Worm (Caenorhabditis elegans) whole organism, L2 larva: ENCODE data around the gene fbxa-96.

ENCODE experiments used
- C34F6.9 ChIP-seq: fragments of 150-350 bp; optimal IDR thresholded peaks from 2 replicates; lab custom pipeline; 2014; ENCODE audit warnings: missing biosample characterization, missing genetic modification characterization
- F13H6.1 ChIP-seq: sonication (generic microtip); optimal IDR thresholded peaks from 2 replicates; lab custom pipeline; 2016; ENCODE audit warnings: missing genetic modification characterization, missing compliant biosample characterization
- R02D3.7 ChIP-seq: fragments of 150-350 bp; optimal IDR thresholded peaks from 2 replicates; lab custom pipeline; 2014; ENCODE audit warnings: missing biosample characterization, missing genetic modification characterization
- Y55F3AM.14 ChIP-seq: fragments of 200-800 bp; sonication (Bioruptor generic); optimal IDR thresholded peaks from 2 replicates; lab custom pipeline; 2018; ENCODE audit warnings: mild to moderate bottlenecking, missing genetic modification characterization, missing compliant biosample characterization
- ZK546.5 ChIP-seq: sonication (generic microtip); optimal IDR thresholded peaks from 2 replicates; lab custom pipeline; 2017; ENCODE audit warnings: missing biosample characterization, missing genetic modification characterization
- aly-2 ChIP-seq: fragments of 150-350 bp; optimal IDR thresholded peaks from 2 replicates; lab custom pipeline; 2014; ENCODE audit warnings: missing biosample characterization, missing genetic modification characterization
- ama-1 ChIP-seq: fragments of 150-350 bp; optimal IDR thresholded peaks from 2 replicates; lab custom pipeline; 2018; ENCODE audit warnings: inconsistent platforms
- blmp-1 ChIP-seq: sonication (generic microtip); optimal IDR thresholded peaks from 2 replicates; lab custom pipeline; 2017; ENCODE audit warnings: missing genetic modification characterization, mild to moderate bottlenecking, missing compliant biosample characterization, antibody characterized with exemption, moderate library complexity; ENCODE audit not compliant: insufficient read depth
- ceh-16 ChIP-seq: fragments of 150-350 bp; optimal IDR thresholded peaks from 2 replicates; lab custom pipeline; 2014; ENCODE audit warnings: missing biosample characterization, missing genetic modification characterization
- ceh-82 ChIP-seq: fragments of 150-350 bp; optimal IDR thresholded peaks from 2 replicates; lab custom pipeline; 2014; ENCODE audit warnings: missing biosample characterization, missing genetic modification characterization
- dmd-4 ChIP-seq: sonication (generic microtip); optimal IDR thresholded peaks from 2 replicates; lab custom pipeline; 2017; ENCODE audit warnings: missing biosample characterization, missing genetic modification characterization
- egl-27 ChIP-seq: sonication (generic microtip); optimal IDR thresholded peaks from 3 replicates; lab custom pipeline; 2017; ENCODE audit warnings: missing biosample characterization, missing genetic modification reagents, missing genetic modification characterization
- elt-1 ChIP-seq: fragments of 150-350 bp; optimal IDR thresholded peaks from 2 replicates; lab custom pipeline; 2014; ENCODE audit warnings: missing biosample characterization, missing genetic modification characterization
- elt-3 ChIP-seq: sonication (generic microtip); optimal IDR thresholded peaks from 2 replicates; lab custom pipeline; 2017; ENCODE audit warnings: missing biosample characterization, missing genetic modification characterization
- fos-1 ChIP-seq: fragments of 150-350 bp; optimal IDR thresholded peaks from 2 replicates; lab custom pipeline; 2014; ENCODE audit warnings: missing biosample characterization, missing genetic modification characterization
- gmeb-1 ChIP-seq: fragments of 150-350 bp; optimal IDR thresholded peaks from 2 replicates; lab custom pipeline; 2014; ENCODE audit warnings: missing biosample characterization, missing genetic modification characterization
- lin-11 ChIP-seq: fragments of 150-350 bp; sonication (generic microtip); optimal IDR thresholded peaks from 2 replicates; lab custom pipeline; 2014; ENCODE audit warnings: missing biosample characterization, missing genetic modification characterization, inconsistent platforms, mixed read lengths
- lsy-2 ChIP-seq, 2 experiments: fragments of 150-350 bp in 1 of 2; sonication (generic microtip) in 1 of 2; optimal IDR thresholded peaks; 2 replicates each; lab custom pipeline; 2014 to 2017; ENCODE audit warnings: missing biosample characterization in 2 of 2, missing genetic modification characterization in 2 of 2
- mab-5 ChIP-seq: fragments of 150-350 bp; optimal IDR thresholded peaks from 2 replicates; lab custom pipeline; 2014; ENCODE audit warnings: missing biosample characterization, missing genetic modification characterization
- mbf-1 ChIP-seq: sonication (generic microtip); optimal IDR thresholded peaks from 2 replicates; lab custom pipeline; 2017; ENCODE audit warnings: missing biosample characterization, missing genetic modification characterization
- nhr-10 ChIP-seq: sonication (generic microtip); optimal IDR thresholded peaks from 2 replicates; lab custom pipeline; 2017; ENCODE audit warnings: missing biosample characterization, missing genetic modification characterization
- nhr-12 ChIP-seq: fragments of 150-350 bp; optimal IDR thresholded peaks from 2 replicates; lab custom pipeline; 2014; ENCODE audit warnings: missing biosample characterization, missing genetic modification characterization
- nhr-129 ChIP-seq: fragments of 150-350 bp; optimal IDR thresholded peaks from 2 replicates; lab custom pipeline; 2014; ENCODE audit warnings: missing biosample characterization, missing genetic modification characterization
- nhr-21 ChIP-seq: fragments of 150-350 bp; optimal IDR thresholded peaks from 2 replicates; lab custom pipeline; 2014; ENCODE audit warnings: missing biosample characterization, missing genetic modification characterization
- nhr-23 ChIP-seq: fragments of 150-350 bp; optimal IDR thresholded peaks from 2 replicates; lab custom pipeline; 2014; ENCODE audit warnings: missing biosample characterization, missing genetic modification reagents, missing genetic modification characterization
- nhr-237 ChIP-seq: fragments of 150-350 bp; optimal IDR thresholded peaks from 2 replicates; lab custom pipeline; 2014; ENCODE audit warnings: missing biosample characterization, missing genetic modification characterization
- nhr-25 ChIP-seq: fragments of 150-350 bp; sonication (generic microtip); optimal IDR thresholded peaks from 3 replicates; lab custom pipeline; 2014; ENCODE audit warnings: missing biosample characterization, missing genetic modification characterization
- nhr-77 ChIP-seq: fragments of 150-350 bp; optimal IDR thresholded peaks from 2 replicates; lab custom pipeline; 2014; ENCODE audit warnings: missing biosample characterization, missing genetic modification characterization
- peb-1 ChIP-seq: fragments of 150-350 bp; optimal IDR thresholded peaks from 2 replicates; lab custom pipeline; 2014; ENCODE audit warnings: missing biosample characterization, missing genetic modification characterization
- sem-4 ChIP-seq: fragments of 150-350 bp; optimal IDR thresholded peaks from 2 replicates; lab custom pipeline; 2014; ENCODE audit warnings: missing biosample characterization, missing genetic modification reagents, missing genetic modification characterization
- skn-1 ChIP-seq: sonication (generic microtip); optimal IDR thresholded peaks from 2 replicates; lab custom pipeline; 2017; ENCODE audit warnings: missing biosample characterization, missing genetic modification characterization
- sma-3 ChIP-seq: sonication (generic microtip); optimal IDR thresholded peaks from 2 replicates; lab custom pipeline; 2016; ENCODE audit warnings: missing genetic modification reagents, missing genetic modification characterization, missing compliant biosample characterization
- snpc-4 ChIP-seq: fragments of 150-350 bp; optimal IDR thresholded peaks from 2 replicates; lab custom pipeline; 2014; ENCODE audit warnings: missing biosample characterization, missing genetic modification characterization
- unc-55 ChIP-seq: fragments of 150-350 bp; sonication (generic microtip); optimal IDR thresholded peaks from 3 replicates; lab custom pipeline; 2014; ENCODE audit warnings: missing biosample characterization, missing genetic modification reagents, missing genetic modification characterization
- unc-62 ChIP-seq: fragments of 150-350 bp; optimal IDR thresholded peaks from 2 replicates; lab custom pipeline; 2014; ENCODE audit warnings: missing biosample characterization, missing genetic modification reagents, missing genetic modification characterization
- zag-1 ChIP-seq: fragments of 150-350 bp; optimal IDR thresholded peaks from 2 replicates; lab custom pipeline; 2014; ENCODE audit warnings: missing biosample characterization, missing genetic modification characterization
- ztf-1 ChIP-seq: fragments of 200-800 bp; sonication (Bioruptor generic); conservative IDR thresholded peaks from 2 replicates; pipeline ENCODE4 v1.3.6; 2022; ENCODE audit warnings: missing genetic modification characterization, missing compliant biosample characterization
- ztf-11 ChIP-seq: sonication (generic microtip); optimal IDR thresholded peaks from 2 replicates; lab custom pipeline; 2017; ENCODE audit warnings: missing biosample characterization, missing genetic modification characterization

Gene fbxa-96

ce11 chrX:15053223-15053933, 6.8 kb downstream of the fbxa-96 start, which contains the start of gene H03G16.1:
Gene H03G16.1 (plus strand): TSS chrX:15053883.
- TF ChIP-seq zag-1 (no peak), sma-3 (GFP tag; lab: Kevin White, UChicago) (no peak), nhr-21 (tag; lab: Kevin White, UChicago) (no peak), elt-3 (tag; lab: Kevin White, UChicago) (no peak), nhr-10 (tag; lab: Kevin White, UChicago) (no peak), nhr-129 (tag; lab: Kevin White, UChicago) (no peak), fos-1 (tag; lab: Kevin White, UChicago) (no peak), nhr-12 (tag; lab: Kevin White, UChicago) (no peak), lsy-2 (tag; optimal IDR thresholded peaks at IDR 0.05; lab: Kevin White, UChicago) (no peak), F13H6.1 (no peak), gmeb-1 (tag; lab: Kevin White, UChicago) (no peak), mab-5 (no peak), unc-62 (GFP tag; lab: Kevin White, UChicago) (no peak), ZK546.5 (tag; lab: Kevin White, UChicago) (no peak), nhr-23 (no peak), ceh-82 (tag; lab: Kevin White, UChicago) (no peak)

ce11 chrX:15052385-15052784, 7.8 kb downstream of the fbxa-96 start, which contains the start of gene H03G16.6:
Gene H03G16.6 (plus strand): TSS chrX:15052685.
- TF ChIP-seq nhr-25 (tag; lab: Kevin White, UChicago) (no peak), nhr-237 (tag; lab: Kevin White, UChicago) (no peak), elt-1 (tag; lab: Kevin White, UChicago) (no peak), lin-11 (tag; lab: Kevin White, UChicago) (no peak), ztf-11 (tag; lab: Kevin White, UChicago) (no peak), mbf-1 (no peak), ztf-1 (GFP tag; lab: Robert Waterston, UW) (no peak), gmeb-1 (tag; lab: Kevin White, UChicago) (no peak), nhr-23 (no peak), aly-2 (tag; lab: Kevin White, UChicago) (no peak), zag-1 (no peak), nhr-129 (tag; lab: Kevin White, UChicago) (no peak), egl-27 (tag; lab: Kevin White, UChicago) (no peak), peb-1 (tag; lab: Kevin White, UChicago) (no peak), ZK546.5 (tag; lab: Kevin White, UChicago) (no peak)

- TF ChIP-seq ceh-82 (tag; lab: Kevin White, UChicago) (no peak), blmp-1 (no peak), C34F6.9 (no peak), ZK546.5 (tag; lab: Kevin White, UChicago) (no peak), elt-1 (tag; lab: Kevin White, UChicago) (no peak), R02D3.7 (tag; lab: Kevin White, UChicago) (no peak), ztf-1 (GFP tag; lab: Robert Waterston, UW) (no peak), snpc-4 (tag; lab: Kevin White, UChicago) (no peak), ceh-16 (tag; lab: Kevin White, UChicago) (no peak), ztf-11 (tag; lab: Kevin White, UChicago) (no peak), dmd-4 (no peak), sem-4 (no peak), skn-1 (tag; lab: Kevin White, UChicago) (no peak), sma-3 (GFP tag; lab: Kevin White, UChicago) (no peak), nhr-25 (tag; lab: Kevin White, UChicago) (no peak), nhr-77 (tag; lab: Kevin White, UChicago) (no peak), nhr-10 (tag; lab: Kevin White, UChicago) (no peak), unc-55 (GFP tag; lab: Kevin White, UChicago) (no peak), ama-1 (lab: Kevin White, UChicago) (no peak), Y55F3AM.14 (GFP tag; lab: Kevin White, UChicago) (no peak)
Observed at ce11 chrX:15050006-15050405, 10.2 kb downstream of the fbxa-96 start.
